Fruit fly (Drosophila melanogaster) whole organism, embryonic: ENCODE data around the gene CG9674.
A peak's percentile ranks its signal among the peaks of the same experiment; 100 is the strongest.

ENCODE experiments used
- Abd-B ChIP-seq: fragments of 200-800 bp; sonication (Bioruptor generic); optimal IDR thresholded peaks from 2 replicates; lab custom pipeline; 2018; ENCODE audit warnings: missing biosample characterization, mild to moderate bottlenecking, missing genetic modification characterization, moderate library complexity
- Adf1 ChIP-seq: fragments of 200-800 bp; sonication (Bioruptor generic); IDR thresholded peaks from 2 replicates; pipeline ENCODE4 v1.3.6; 2022; ENCODE audit warnings: missing biosample characterization, missing genetic modification characterization
- B-H1 ChIP-seq: fragments of 200-800 bp; sonication (Bioruptor generic); IDR thresholded peaks from 3 replicates; pipeline ENCODE4 v1.3.6; 2022; ENCODE audit warnings: missing biosample characterization, missing genetic modification characterization
- Bdp1 ChIP-seq: fragments of 200-800 bp; sonication (Bioruptor generic); optimal IDR thresholded peaks from 3 replicates; lab custom pipeline; 2016; ENCODE audit warnings: missing biosample characterization, missing genetic modification characterization
- CG11247 ChIP-seq: fragments of 200-800 bp; sonication (Bioruptor generic); IDR thresholded peaks from 2 replicates; pipeline ENCODE4 v1.3.6; 2022; ENCODE audit warnings: missing biosample characterization, missing genetic modification characterization
- CG13287 ChIP-seq: fragments of 200-800 bp; sonication (Bioruptor generic); IDR thresholded peaks from 2 replicates; pipeline ENCODE4 v1.3.6; 2022; ENCODE audit warnings: missing biosample characterization, missing genetic modification characterization; ENCODE audit not compliant: partially characterized antibody
- CG15073 ChIP-seq: fragments of 200-800 bp; sonication (Bioruptor generic); optimal IDR thresholded peaks from 2 replicates; lab custom pipeline; 2016; ENCODE audit warnings: missing biosample characterization, missing genetic modification characterization
- CG1647 ChIP-seq: fragments of 200-800 bp; sonication (Bioruptor generic); optimal IDR thresholded peaks from 3 replicates; lab custom pipeline; 2016; ENCODE audit warnings: missing biosample characterization, missing genetic modification characterization
- CG2678 ChIP-seq: fragments of 200-800 bp; sonication (Bioruptor generic); optimal IDR thresholded peaks from 3 replicates; lab custom pipeline; 2019; ENCODE audit warnings: missing biosample characterization, mild to moderate bottlenecking, missing genetic modification characterization, moderate library complexity
- CG32532 ChIP-seq: fragments of 200-800 bp; sonication (Bioruptor generic); IDR thresholded peaks from 2 replicates; pipeline ENCODE4 v1.3.6; 2022; ENCODE audit warnings: missing biosample characterization, missing genetic modification characterization
- CG3407 ChIP-seq: fragments of 200-800 bp; sonication (Bioruptor generic); optimal IDR thresholded peaks from 2 replicates; lab custom pipeline; 2018; ENCODE audit warnings: missing biosample characterization, mild to moderate bottlenecking, missing genetic modification characterization
- CG4360 ChIP-seq: fragments of 200-800 bp; sonication (Bioruptor generic); IDR thresholded peaks from 2 replicates; pipeline ENCODE4 v1.3.6; 2022; ENCODE audit warnings: missing biosample characterization, missing genetic modification characterization
- CG6175 ChIP-seq: fragments of 200-800 bp; sonication (Bioruptor generic); IDR thresholded peaks from 3 replicates; pipeline ENCODE4 v1.3.6; 2022; ENCODE audit warnings: missing biosample characterization, missing genetic modification characterization
- CG7271 ChIP-seq: fragments of 200-800 bp; sonication (Bioruptor generic); optimal IDR thresholded peaks from 2 replicates; lab custom pipeline; 2018; ENCODE audit warnings: missing biosample characterization, mild to moderate bottlenecking, missing genetic modification characterization, moderate library complexity
- CG7556 ChIP-seq: fragments of 200-800 bp; sonication (Bioruptor generic); optimal IDR thresholded peaks from 2 replicates; lab custom pipeline; 2017; ENCODE audit warnings: missing biosample characterization, mild to moderate bottlenecking, missing genetic modification characterization
- CG9932 ChIP-seq: fragments of 200-800 bp; sonication (Bioruptor generic); IDR thresholded peaks from 2 replicates; pipeline ENCODE4 v1.3.6; 2022; ENCODE audit warnings: missing biosample characterization, missing genetic modification characterization
- Drgx ChIP-seq: fragments of 200-800 bp; sonication (Bioruptor generic); IDR thresholded peaks from 2 replicates; pipeline ENCODE4 v1.3.6; 2022; ENCODE audit warnings: missing biosample characterization, missing genetic modification characterization
- ERR ChIP-seq: fragments of 200-800 bp; sonication (Bioruptor generic); optimal IDR thresholded peaks from 2 replicates; lab custom pipeline; 2016; ENCODE audit warnings: missing biosample characterization, missing genetic modification characterization
- Gug ChIP-seq: fragments of 200-800 bp; sonication (Bioruptor generic); IDR thresholded peaks from 4 replicates; pipeline ENCODE4 v1.3.6; 2022; ENCODE audit warnings: missing biosample characterization, missing genetic modification characterization
- H2.0 ChIP-seq: fragments of 200-800 bp; sonication (Bioruptor generic); IDR thresholded peaks from 2 replicates; pipeline ENCODE4 v1.3.6; 2022; ENCODE audit warnings: missing biosample characterization, missing genetic modification characterization
- Hand ChIP-seq: fragments of 200-800 bp; sonication (Bioruptor generic); optimal IDR thresholded peaks from 2 replicates; lab custom pipeline; 2017; ENCODE audit warnings: mild to moderate bottlenecking, missing biosample characterization, missing genetic modification reagents, missing genetic modification characterization
- Hr51 ChIP-seq, 2 experiments: fragments of 200-800 bp; sonication (Bioruptor generic); optimal IDR thresholded peaks; 2 replicates in 1 of 2; 3 replicates in 1 of 2; lab custom pipeline; 2016 to 2018; ENCODE audit warnings: missing biosample characterization in 2 of 2, missing genetic modification characterization in 2 of 2, mild to moderate bottlenecking in 1 of 2, moderate library complexity in 1 of 2
- MBD-R2 ChIP-seq: fragments of 200-800 bp; sonication (Bioruptor generic); IDR thresholded peaks from 2 replicates; pipeline ENCODE4 v1.3.6; 2022; ENCODE audit warnings: missing biosample characterization, missing genetic modification characterization
- NC2α ChIP-seq: fragments of 200-800 bp; sonication (Bioruptor generic); optimal IDR thresholded peaks from 2 replicates; lab custom pipeline; 2016; ENCODE audit warnings: missing biosample characterization, missing genetic modification characterization
- Pdp1 ChIP-seq, 2 experiments: fragments of 200-800 bp; sonication (Bioruptor generic); optimal IDR thresholded peaks; 3 replicates each; lab custom pipeline; 2016; ENCODE audit warnings: missing biosample characterization in 2 of 2, missing genetic modification characterization in 2 of 2, mild to moderate bottlenecking in 1 of 2, moderate library complexity in 1 of 2
- Ravus ChIP-seq: fragments of 200-800 bp; sonication (Bioruptor generic); IDR thresholded peaks from 2 replicates; pipeline ENCODE4 v1.3.6; 2022; ENCODE audit warnings: missing biosample characterization, missing genetic modification characterization
- Ssrp ChIP-seq: fragments of 200-800 bp; sonication (Bioruptor generic); optimal IDR thresholded peaks from 2 replicates; lab custom pipeline; 2018; ENCODE audit warnings: missing biosample characterization, mild to moderate bottlenecking, missing genetic modification characterization, moderate library complexity
- Vsx1 ChIP-seq: fragments of 200-800 bp; sonication (Bioruptor generic); optimal IDR thresholded peaks from 2 replicates; lab custom pipeline; 2017; ENCODE audit warnings: missing biosample characterization, mild to moderate bottlenecking, missing genetic modification characterization, missing genetic modification reagents
- chm ChIP-seq: fragments of 200-800 bp; sonication (Bioruptor generic); IDR thresholded peaks from 2 replicates; pipeline ENCODE4 v1.3.6; 2022; ENCODE audit warnings: missing biosample characterization, missing genetic modification characterization
- danr ChIP-seq: fragments of 200-800 bp; sonication (Bioruptor generic); IDR thresholded peaks from 2 replicates; pipeline ENCODE4 v1.3.6; 2022; ENCODE audit warnings: missing biosample characterization, missing genetic modification characterization
- dati ChIP-seq: fragments of 200-800 bp; sonication (Bioruptor generic); IDR thresholded peaks from 2 replicates; pipeline ENCODE4 v1.3.6; 2022; ENCODE audit warnings: missing biosample characterization, missing genetic modification characterization
- dmrt99B ChIP-seq: fragments of 200-800 bp; sonication (Bioruptor generic); optimal IDR thresholded peaks from 2 replicates; lab custom pipeline; 2018; ENCODE audit warnings: missing biosample characterization, mild to moderate bottlenecking, missing genetic modification characterization, moderate library complexity
- fru ChIP-seq: fragments of >200 bp; optimal IDR thresholded peaks from 2 replicates; lab custom pipeline; 2017
- gcm2 ChIP-seq: fragments of 200-800 bp; sonication (Bioruptor generic); optimal IDR thresholded peaks from 2 replicates; lab custom pipeline; 2016; ENCODE audit warnings: missing biosample characterization, missing genetic modification characterization
- kay ChIP-seq: fragments of 200-800 bp; sonication (Bioruptor generic); optimal IDR thresholded peaks from 2 replicates; lab custom pipeline; 2016; ENCODE audit warnings: missing biosample characterization, missing genetic modification characterization
- lbe ChIP-seq: fragments of 200-800 bp; sonication (Bioruptor generic); optimal IDR thresholded peaks from 2 replicates; lab custom pipeline; 2016; ENCODE audit warnings: missing biosample characterization, mild to moderate bottlenecking, missing genetic modification characterization
- lmd ChIP-seq: fragments of 200-800 bp; sonication (Bioruptor generic); IDR thresholded peaks from 2 replicates; pipeline ENCODE4 v1.3.6; 2022; ENCODE audit warnings: missing biosample characterization, missing genetic modification characterization
- pfk ChIP-seq: fragments of 200-800 bp; sonication (Bioruptor generic); optimal IDR thresholded peaks from 2 replicates; lab custom pipeline; 2018; ENCODE audit warnings: missing biosample characterization, mild to moderate bottlenecking, missing genetic modification characterization, moderate library complexity
- pita ChIP-seq: fragments of 200-800 bp; sonication (Bioruptor generic); optimal IDR thresholded peaks from 2 replicates; lab custom pipeline; 2017; ENCODE audit warnings: missing biosample characterization, mild to moderate bottlenecking, missing genetic modification characterization
- pum ChIP-seq: fragments of 200-800 bp; sonication (Bioruptor generic); optimal IDR thresholded peaks from 2 replicates; lab custom pipeline; 2016; ENCODE audit warnings: missing biosample characterization, missing genetic modification characterization
- sens-2 ChIP-seq: fragments of 200-800 bp; sonication (Bioruptor generic); IDR thresholded peaks from 2 replicates; pipeline ENCODE4 v1.3.6; 2022; ENCODE audit warnings: missing biosample characterization, missing genetic modification characterization
- sisA ChIP-seq: fragments of 200-800 bp; sonication (Bioruptor generic); IDR thresholded peaks from 2 replicates; pipeline ENCODE4 v1.3.6; 2022; ENCODE audit warnings: missing biosample characterization, missing genetic modification characterization
- slp2 ChIP-seq: fragments of 200-800 bp; sonication (Bioruptor generic); optimal IDR thresholded peaks from 2 replicates; lab custom pipeline; 2016; ENCODE audit warnings: missing biosample characterization, missing genetic modification characterization
- so ChIP-seq: fragments of 200-800 bp; sonication (Bioruptor generic); IDR thresholded peaks from 3 replicates; pipeline ENCODE4 v1.3.6; 2022; ENCODE audit warnings: missing biosample characterization, missing genetic modification characterization
- sr ChIP-seq: fragments of 200-800 bp; sonication (Bioruptor generic); IDR thresholded peaks from 3 replicates; pipeline ENCODE4 v1.3.6; 2022; ENCODE audit warnings: missing biosample characterization, missing genetic modification characterization
- tgo ChIP-seq: fragments of 200-800 bp; sonication (Bioruptor generic); IDR thresholded peaks from 3 replicates; pipeline ENCODE4 v1.3.6; 2022; ENCODE audit warnings: missing biosample characterization, missing genetic modification characterization
- ttk ChIP-seq: fragments of 200-800 bp; sonication (Bioruptor generic); IDR thresholded peaks from 2 replicates; pipeline ENCODE4 v2.1.2; 2022; ENCODE audit warnings: missing biosample characterization, missing genetic modification characterization
- unc-4 ChIP-seq: fragments of 200-800 bp; sonication (Bioruptor generic); IDR thresholded peaks from 2 replicates; pipeline ENCODE4 v1.3.6; 2022; ENCODE audit warnings: missing biosample characterization, missing genetic modification characterization; ENCODE audit not compliant: partially characterized antibody
- yki ChIP-seq: fragments of >200 bp; optimal IDR thresholded peaks from 3 replicates; lab custom pipeline; 2018
- zen2 ChIP-seq: fragments of 200-800 bp; sonication (Bioruptor generic); IDR thresholded peaks from 3 replicates; pipeline ENCODE4 v1.3.6; 2022; ENCODE audit warnings: missing biosample characterization, missing genetic modification characterization; ENCODE audit not compliant: partially characterized antibody

CG9674 gene

dm6 chr3L:16801499-16802452, 5.8 kb downstream of the CG9674 start (continued):
- TF ChIP-seq Adf1 (GFP tag; lab: Robert Waterston, UW), result no peak
- no peak for TF ChIP-seq yki
- no peak for TF ChIP-seq zen2 (GFP tag; lab: Robert Waterston, UW)
- no peak for TF ChIP-seq ERR
- TF ChIP-seq CG9932 (GFP tag; lab: Robert Waterston, UW), result no peak
- peak; percentile 42 for TF ChIP-seq lbe (GFP tag; lab: Kevin White, UChicago)
- TF ChIP-seq CG7556, result peak; percentile 61
- peak; percentile 61 for TF ChIP-seq sisA (GFP tag; lab: Robert Waterston, UW)
- TF ChIP-seq sr (GFP tag; lab: Robert Waterston, UW), result no peak
- TF ChIP-seq ttk (GFP tag; lab: Robert Waterston, UW), result 0 out of 2 replicates have a peak, but pooled peaks have one; percentile 6
- no peak for TF ChIP-seq CG32532 (GFP tag; lab: Robert Waterston, UW)
- 0 out of 2 replicates have a peak, but pooled peaks have one; percentile 25 for TF ChIP-seq CG4360 (GFP tag; lab: Robert Waterston, UW)
- TF ChIP-seq Drgx (GFP tag; lab: Robert Waterston, UW), result no peak
- TF ChIP-seq gcm2 (GFP tag; lab: Kevin White, UChicago), result no peak
- TF ChIP-seq Hr51 (GFP tag; optimal IDR thresholded peaks at IDR 0.05; lab: Kevin White, UChicago), result peak in 1 of 2 experiments; percentile 58
- TF ChIP-seq NC2α (GFP tag; lab: Kevin White, UChicago), result no peak
- peak; percentile 13 to 27 for TF ChIP-seq Pdp1 (GFP tag; optimal IDR thresholded peaks at IDR 0.05; lab: Kevin White, UChicago)
- TF ChIP-seq kay, result no peak
- no peak for TF ChIP-seq B-H1 (GFP tag; lab: Robert Waterston, UW)
- no peak for TF ChIP-seq CG3407 (GFP tag; lab: Kevin White, UChicago)
- TF ChIP-seq danr (GFP tag; lab: Robert Waterston, UW), result no peak
- no peak for TF ChIP-seq sens-2 (GFP tag; lab: Robert Waterston, UW)
- no peak for TF ChIP-seq CG13287 (GFP tag; lab: Robert Waterston, UW)
- no peak for TF ChIP-seq dati (GFP tag; lab: Robert Waterston, UW)
- no peak for TF ChIP-seq H2.0 (GFP tag; lab: Robert Waterston, UW)
- TF ChIP-seq lmd (GFP tag; lab: Robert Waterston, UW), result peak; percentile 28
- no peak for TF ChIP-seq CG7271 (tag; lab: Kevin White, UChicago)
- TF ChIP-seq CG2678, result peak; percentile 76
- no peak for TF ChIP-seq unc-4 (GFP tag; lab: Robert Waterston, UW)
- no peak for TF ChIP-seq Gug (GFP tag; lab: Robert Waterston, UW)
- TF ChIP-seq slp2 (GFP tag; lab: Kevin White, UChicago), result no peak
- no peak for TF ChIP-seq tgo (GFP tag; lab: Robert Waterston, UW)
- no peak for TF ChIP-seq Vsx1 (GFP tag; lab: Kevin White, UChicago)
- no peak; the same call in 1 of the 2 replicates for TF ChIP-seq MBD-R2
- TF ChIP-seq CG11247 (GFP tag; lab: Robert Waterston, UW), result no peak
- no peak for TF ChIP-seq Hand (GFP tag; lab: Kevin White, UChicago)
- TF ChIP-seq Ravus (GFP tag; lab: Robert Waterston, UW), result no peak
- TF ChIP-seq fru (lab: Kevin White, UChicago), result no peak
- TF ChIP-seq CG6175 (GFP tag; lab: Robert Waterston, UW), result 0 out of 3 replicates have a peak, but pooled peaks have one; percentile 27
- peak; percentile 49 for TF ChIP-seq dmrt99B (tag; lab: Kevin White, UChicago)
- peak; percentile 28 for TF ChIP-seq Abd-B (GFP tag; lab: Kevin White, UChicago)
- peak; percentile 14; the same call in 1 of the 3 replicates for TF ChIP-seq so (GFP tag; lab: Robert Waterston, UW)
- peak; percentile 58 for TF ChIP-seq Ssrp (tag; lab: Kevin White, UChicago)
- no peak for TF ChIP-seq pita (GFP tag; lab: Kevin White, UChicago)
- TF ChIP-seq chm (GFP tag; lab: Robert Waterston, UW), result no peak; the same call in 1 of the 2 replicates
- TF ChIP-seq CG1647 (GFP tag; lab: Kevin White, UChicago), result peak; percentile 8
- no peak for TF ChIP-seq Bdp1 (GFP tag; lab: Kevin White, UChicago)
- no peak for TF ChIP-seq pum (GFP tag; lab: Kevin White, UChicago)
- no peak for TF ChIP-seq pfk
- TF ChIP-seq CG15073 (GFP tag; lab: Kevin White, UChicago), result no peak
